Fruit fly (Drosophila melanogaster): ENCODE data around the gene CG4972.

Gene CG4972

DNA sequence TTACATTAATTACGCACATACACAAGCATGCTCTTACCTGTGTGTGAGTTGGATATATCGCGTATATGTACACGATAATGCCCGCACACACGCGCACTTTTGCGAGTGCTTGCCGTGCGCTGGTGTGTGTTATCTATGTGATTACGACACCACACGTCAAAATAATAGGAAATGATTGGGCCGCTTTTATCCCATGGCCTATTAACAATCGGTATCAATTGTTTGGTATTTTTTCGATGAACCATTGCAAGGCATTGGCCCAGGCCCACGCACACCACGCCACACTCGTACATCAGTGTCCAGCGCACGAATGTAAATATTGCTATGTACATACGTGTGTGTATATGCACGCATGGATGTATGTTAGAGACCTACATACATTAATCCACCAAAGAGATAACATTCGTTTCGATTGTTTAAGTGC lies 20.3 kb downstream of the CG4972 start (continued):
- TF ChIP-seq Eip93F (GFP tag; optimal IDR thresholded peaks at IDR 0.05) (peak; percentile 23), achi (GFP tag; optimal IDR thresholded peaks at IDR 0.05) (peak; percentile 32), esn (GFP tag; optimal IDR thresholded peaks at IDR 0.05) (peak; percentile 67), CG1621 (tag; optimal IDR thresholded peaks at IDR 0.05) (peak; percentile 34), Met (GFP tag; optimal IDR thresholded peaks at IDR 0.05) (peak; percentile 38), fkh (GFP tag; optimal IDR thresholded peaks at IDR 0.05) (peak; percentile 98)

DNA sequence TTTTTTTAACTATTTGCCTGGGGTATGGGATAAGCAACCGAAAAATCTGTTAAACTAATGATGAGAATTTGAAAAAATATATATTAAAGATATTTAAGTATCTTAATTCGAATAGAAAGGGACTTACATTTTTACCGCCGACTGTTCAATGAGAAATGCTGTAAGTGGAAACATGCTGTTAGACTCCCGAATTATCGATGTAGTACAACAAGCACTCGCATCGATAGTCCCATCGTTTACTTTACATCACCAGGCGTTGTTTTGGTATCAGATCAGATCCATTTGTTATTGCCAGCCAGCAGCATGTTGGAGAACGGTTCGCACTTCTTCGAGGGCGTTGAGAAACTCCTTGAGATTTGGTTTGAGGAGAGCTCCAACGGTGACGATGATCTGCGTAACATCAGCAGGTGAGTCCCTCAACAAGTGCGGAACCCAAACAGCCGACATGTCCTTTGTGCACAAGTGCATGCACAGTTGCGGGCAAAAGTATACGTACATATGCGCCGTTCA lies 24.7 kb downstream of the CG4972 start, which contains the start of gene SamDC:
TSS of gene SamDC (plus strand) at position 246 of the 510 bp plus-strand sequence.
- TF ChIP-seq CG3032 (tag; optimal IDR thresholded peaks at IDR 0.05), result peak; percentile 38
- TF ChIP-seq Gug (GFP tag; IDR thresholded peaks at IDR 0.05), result no peak
- no peak for TF ChIP-seq Hr39 (GFP tag; optimal IDR thresholded peaks at IDR 0.05)
- peak; percentile 8 for TF ChIP-seq Sox102F (GFP tag; optimal IDR thresholded peaks at IDR 0.05)
- TF ChIP-seq CG11902 (GFP tag; optimal IDR thresholded peaks at IDR 0.05), result no peak
- peak; percentile 37 for TF ChIP-seq topi (GFP tag; optimal IDR thresholded peaks at IDR 0.05)
- TF ChIP-seq fd59A (GFP tag; optimal IDR thresholded peaks at IDR 0.05), result no peak
- TF ChIP-seq CG11294 (GFP tag; IDR thresholded peaks at IDR 0.05), result no peak
- TF ChIP-seq CG1621 (tag; optimal IDR thresholded peaks at IDR 0.05), result no peak
- TF ChIP-seq esn (GFP tag; optimal IDR thresholded peaks at IDR 0.05), result peak; percentile 53
- no peak for TF ChIP-seq CG6792 (GFP tag; optimal IDR thresholded peaks at IDR 0.05)
- peak; percentile 58 for TF ChIP-seq Sox14 (GFP tag; optimal IDR thresholded peaks at IDR 0.05)
- no peak for TF ChIP-seq CG6163 (GFP tag; IDR thresholded peaks at IDR 0.05)
- TF ChIP-seq fkh (GFP tag; optimal IDR thresholded peaks at IDR 0.05), result peak; percentile 78
- no peak for TF ChIP-seq Sox15 (GFP tag; optimal IDR thresholded peaks at IDR 0.05)
- no peak for TF ChIP-seq CG8319 (GFP tag; optimal IDR thresholded peaks at IDR 0.05)
- TF ChIP-seq CG10669 (GFP tag; optimal IDR thresholded peaks at IDR 0.05), result no peak
- peak; percentile 9 for TF ChIP-seq Eip75B (GFP tag; optimal IDR thresholded peaks at IDR 0.05)
- TF ChIP-seq salr (GFP tag; optimal IDR thresholded peaks at IDR 0.05), result peak in 1 of 2 experiments; percentile 33
- TF ChIP-seq CG15336 (GFP tag; IDR thresholded peaks at IDR 0.05), result peak; percentile 63
- TF ChIP-seq ss (GFP tag; optimal IDR thresholded peaks at IDR 0.05), result no peak
- no peak for TF ChIP-seq eg (GFP tag; IDR thresholded peaks at IDR 0.05)
- TF ChIP-seq Hr38 (GFP tag; optimal IDR thresholded peaks at IDR 0.05), result no peak
- peak; percentile 45 for TF ChIP-seq CG10631 (GFP tag; optimal IDR thresholded peaks at IDR 0.05)
- TF ChIP-seq Smox (GFP tag; optimal IDR thresholded peaks at IDR 0.05), result peak; percentile 25
- TF ChIP-seq dsx (GFP tag; optimal IDR thresholded peaks at IDR 0.05; ENCODE audit: poor library complexity, severe bottlenecking), result peak; percentile 19
- TF ChIP-seq lz (GFP tag; optimal IDR thresholded peaks at IDR 0.05), result peak; percentile 15
- peak; percentile 44 for TF ChIP-seq vri (GFP tag; optimal IDR thresholded peaks at IDR 0.05)
- peak; percentile 73 for TF ChIP-seq Eip78C (GFP tag)
- peak; percentile 1 for TF ChIP-seq cyc (GFP tag; optimal IDR thresholded peaks at IDR 0.05)
- no peak for TF ChIP-seq svp (GFP tag)
- TF ChIP-seq Lpt (GFP tag; optimal IDR thresholded peaks at IDR 0.05), result peak; percentile 16
- peak; percentile 39 for TF ChIP-seq pdm3 (GFP tag; optimal IDR thresholded peaks at IDR 0.05)
- no peak for TF ChIP-seq CG16779 (tag; optimal IDR thresholded peaks at IDR 0.05)
- TF ChIP-seq Hr4 (GFP tag; optimal IDR thresholded peaks at IDR 0.05), result peak; percentile 28
- no peak for TF ChIP-seq Ets96B (tag; optimal IDR thresholded peaks at IDR 0.05)
- TF ChIP-seq Ets21C (GFP tag; optimal IDR thresholded peaks at IDR 0.05), result no peak
- TF ChIP-seq achi (GFP tag; optimal IDR thresholded peaks at IDR 0.05), result peak; percentile 1
- TF ChIP-seq CG6276 (GFP tag; optimal IDR thresholded peaks at IDR 0.05), result no peak
- no peak for TF ChIP-seq CG9139 (GFP tag; optimal IDR thresholded peaks at IDR 0.05)
- TF ChIP-seq CG8632 (GFP tag; optimal IDR thresholded peaks at IDR 0.05), result no peak
- TF ChIP-seq CG31627 (GFP tag; optimal IDR thresholded peaks at IDR 0.05), result no peak
- TF ChIP-seq CG6854 (GFP tag; optimal IDR thresholded peaks at IDR 0.05), result peak; percentile 19
- no peak for TF ChIP-seq fd85E (GFP tag; optimal IDR thresholded peaks at IDR 0.05)
- no peak for TF ChIP-seq Blimp-1 (GFP tag; optimal IDR thresholded peaks at IDR 0.05)
- peak; percentile 30 for TF ChIP-seq acj6 (GFP tag; optimal IDR thresholded peaks at IDR 0.05)
- peak; percentile 21 for TF ChIP-seq CG3919 (GFP tag; optimal IDR thresholded peaks at IDR 0.05)
- TF ChIP-seq CG32006 (GFP tag; optimal IDR thresholded peaks at IDR 0.05), result no peak
